Worm (Caenorhabditis elegans) whole organism, L3 larva: ENCODE results near the gene K10D11.7.

ENCODE experiments used
- R02D3.7 ChIP-seq: fragments of 150-350 bp; optimal IDR thresholded peaks from 2 replicates; lab custom pipeline; 2014; ENCODE audit warnings: missing biosample characterization, missing genetic modification characterization
- ZK546.5 ChIP-seq: sonication (generic microtip); optimal IDR thresholded peaks from 2 replicates; lab custom pipeline; 2017; ENCODE audit warnings: missing biosample characterization, missing genetic modification characterization
- aly-2 ChIP-seq: fragments of 150-350 bp; optimal IDR thresholded peaks from 2 replicates; lab custom pipeline; 2014; ENCODE audit warnings: missing biosample characterization, missing genetic modification characterization
- ama-1 ChIP-seq: fragments of 150-350 bp; optimal IDR thresholded peaks from 2 replicates; lab custom pipeline; 2018
- ceh-16 ChIP-seq: sonication (generic microtip); optimal IDR thresholded peaks from 2 replicates; lab custom pipeline; 2017; ENCODE audit warnings: missing biosample characterization, missing genetic modification characterization
- ceh-28 ChIP-seq: fragments of 150-350 bp; optimal IDR thresholded peaks from 2 replicates; lab custom pipeline; 2014; ENCODE audit warnings: missing biosample characterization, missing genetic modification reagents, missing genetic modification characterization
- ceh-82 ChIP-seq: fragments of 150-350 bp; optimal IDR thresholded peaks from 2 replicates; lab custom pipeline; 2014; ENCODE audit warnings: missing biosample characterization, missing genetic modification characterization
- ceh-9 ChIP-seq: sonication (generic microtip); optimal IDR thresholded peaks from 2 replicates; lab custom pipeline; 2018; ENCODE audit warnings: missing biosample characterization, missing genetic modification characterization
- daf-12 ChIP-seq: fragments of 150-350 bp; optimal IDR thresholded peaks from 2 replicates; lab custom pipeline; 2014; ENCODE audit warnings: missing biosample characterization, missing genetic modification reagents, missing genetic modification characterization
- egl-5 ChIP-seq: fragments of 150-350 bp; optimal IDR thresholded peaks from 2 replicates; lab custom pipeline; 2017; ENCODE audit warnings: missing biosample characterization, missing genetic modification reagents, missing genetic modification characterization, inconsistent platforms
- elt-1 ChIP-seq: fragments of 150-350 bp; optimal IDR thresholded peaks from 2 replicates; lab custom pipeline; 2014; ENCODE audit warnings: missing biosample characterization, missing genetic modification characterization
- elt-2 ChIP-seq: sonication (generic microtip); optimal IDR thresholded peaks from 2 replicates; lab custom pipeline; 2016; ENCODE audit warnings: missing genetic modification reagents, mild to moderate bottlenecking, missing genetic modification characterization, missing compliant biosample characterization
- elt-3 ChIP-seq, 3 experiments: fragments of 150-350 bp in 1 of 3; sonication (generic microtip) in 2 of 3; optimal IDR thresholded peaks; 2 replicates in 2 of 3; 4 replicates in 1 of 3; lab custom pipeline; 2014 to 2017; ENCODE audit warnings: missing biosample characterization in 3 of 3, missing genetic modification characterization in 3 of 3
- eor-1 ChIP-seq, 2 experiments: fragments of 150-350 bp; optimal IDR thresholded peaks; 2 replicates each; lab custom pipeline; 2014 to 2018; ENCODE audit warnings: missing biosample characterization in 2 of 2, missing genetic modification characterization in 2 of 2
- fkh-10 ChIP-seq: sonication (generic microtip); optimal IDR thresholded peaks from 2 replicates; lab custom pipeline; 2017; ENCODE audit warnings: missing biosample characterization, missing genetic modification reagents, missing genetic modification characterization
- jun-1 ChIP-seq: fragments of 150-350 bp; optimal IDR thresholded peaks from 2 replicates; lab custom pipeline; 2014; ENCODE audit warnings: missing biosample characterization, missing genetic modification reagents, missing genetic modification characterization
- lin-15B ChIP-seq: fragments of 150-350 bp; optimal IDR thresholded peaks from 2 replicates; lab custom pipeline; 2014; ENCODE audit warnings: missing biosample characterization, missing genetic modification characterization
- lin-39 ChIP-seq: fragments of 150-350 bp; optimal IDR thresholded peaks from 2 replicates; lab custom pipeline; 2018; ENCODE audit warnings: missing biosample characterization, missing genetic modification reagents, missing genetic modification characterization
- lsy-12 ChIP-seq: sonication (generic microtip); optimal IDR thresholded peaks from 2 replicates; lab custom pipeline; 2016; ENCODE audit warnings: mild to moderate bottlenecking, missing genetic modification characterization, missing compliant biosample characterization
- mdl-1 ChIP-seq: fragments of 150-350 bp; optimal IDR thresholded peaks from 2 replicates; lab custom pipeline; 2014; ENCODE audit warnings: missing biosample characterization, missing genetic modification characterization
- mml-1 ChIP-seq: fragments of 150-350 bp; sonication (generic microtip); optimal IDR thresholded peaks from 3 replicates; lab custom pipeline; 2014; ENCODE audit warnings: missing biosample characterization, missing genetic modification characterization
- nfya-1 ChIP-seq: sonication (generic microtip); optimal IDR thresholded peaks from 2 replicates; lab custom pipeline; 2017; ENCODE audit warnings: missing genetic modification characterization, mild to moderate bottlenecking, missing compliant biosample characterization, antibody characterized with exemption, moderate library complexity; ENCODE audit not compliant: insufficient read depth
- nhr-12 ChIP-seq: fragments of 150-350 bp; optimal IDR thresholded peaks from 2 replicates; lab custom pipeline; 2014; ENCODE audit warnings: missing biosample characterization, missing genetic modification characterization
- nhr-23 ChIP-seq: fragments of 150-350 bp; optimal IDR thresholded peaks from 2 replicates; lab custom pipeline; 2014; ENCODE audit warnings: missing biosample characterization, missing genetic modification reagents, missing genetic modification characterization
- nhr-237 ChIP-seq: fragments of 150-350 bp; optimal IDR thresholded peaks from 2 replicates; lab custom pipeline; 2014; ENCODE audit warnings: missing biosample characterization, missing genetic modification characterization
- nhr-28 ChIP-seq: fragments of 150-350 bp; optimal IDR thresholded peaks from 2 replicates; lab custom pipeline; 2014; ENCODE audit warnings: missing biosample characterization, missing genetic modification characterization
- nhr-43 ChIP-seq: sonication (generic microtip); optimal IDR thresholded peaks from 2 replicates; lab custom pipeline; 2016; ENCODE audit warnings: mild to moderate bottlenecking, missing genetic modification characterization, missing compliant biosample characterization; ENCODE audit not compliant: poor library complexity, severe bottlenecking
- nhr-76 ChIP-seq: fragments of 150-350 bp; sonication (generic microtip); optimal IDR thresholded peaks from 5 replicates; lab custom pipeline; 2014; ENCODE audit warnings: missing biosample characterization, missing genetic modification characterization
- nhr-77 ChIP-seq: fragments of 150-350 bp; optimal IDR thresholded peaks from 2 replicates; lab custom pipeline; 2014; ENCODE audit warnings: missing biosample characterization, missing genetic modification characterization
- pha-4 ChIP-seq: fragments of 150-350 bp; optimal IDR thresholded peaks from 2 replicates; lab custom pipeline; 2014; ENCODE audit warnings: missing biosample characterization, missing genetic modification reagents, missing genetic modification characterization
- pqm-1 ChIP-seq: fragments of 150-350 bp; optimal IDR thresholded peaks from 2 replicates; lab custom pipeline; 2017; ENCODE audit warnings: missing biosample characterization, missing genetic modification characterization, inconsistent platforms
- skn-1 ChIP-seq: fragments of 150-350 bp; optimal IDR thresholded peaks from 2 replicates; lab custom pipeline; 2014; ENCODE audit warnings: missing biosample characterization, missing genetic modification characterization
- tbx-2 ChIP-seq: sonication (generic microtip); optimal IDR thresholded peaks from 2 replicates; lab custom pipeline; 2016; ENCODE audit warnings: mild to moderate bottlenecking, missing genetic modification characterization, missing compliant biosample characterization
- zag-1 ChIP-seq: fragments of 150-350 bp; optimal IDR thresholded peaks from 2 replicates; lab custom pipeline; 2014; ENCODE audit warnings: missing biosample characterization, missing genetic modification characterization

Gene K10D11.7

ce11 chrIV:13036835-13037234, 41.0 kb upstream of the K10D11.7 start:
- TF ChIP-seq ceh-9 (tag; lab: Kevin White, UChicago), result no peak
- TF ChIP-seq mml-1 (tag; lab: Kevin White, UChicago), result no peak
- no peak for TF ChIP-seq egl-5 (tag; lab: Kevin White, UChicago)
- TF ChIP-seq nhr-77, result no peak
- TF ChIP-seq elt-2, result no peak
- no peak for TF ChIP-seq nhr-12
- TF ChIP-seq pqm-1, result no peak
- no peak for TF ChIP-seq ceh-28 (tag; lab: Kevin White, UChicago)
- no peak for TF ChIP-seq R02D3.7
- TF ChIP-seq nhr-237 (tag; lab: Kevin White, UChicago), result no peak
- no peak for TF ChIP-seq nfya-1
- TF ChIP-seq lsy-12 (tag; lab: Kevin White, UChicago), result no peak
- TF ChIP-seq lin-39 (tag; lab: Kevin White, UChicago), result no peak
- TF ChIP-seq elt-1 (tag; lab: Kevin White, UChicago), result no peak

ce11 chrIV:13035302-13035701, 39.5 kb upstream of the K10D11.7 start:
- peak; percentile 25 for TF ChIP-seq ama-1 (lab: Kevin White, UChicago)
- TF ChIP-seq mml-1 (tag; lab: Kevin White, UChicago), result no peak
- no peak for TF ChIP-seq ceh-82 (tag; lab: Kevin White, UChicago)
- no peak for TF ChIP-seq ZK546.5 (tag; lab: Kevin White, UChicago)
- no peak for TF ChIP-seq nhr-77
- no peak for TF ChIP-seq mdl-1
- no peak for TF ChIP-seq fkh-10 (GFP tag; lab: Kevin White, UChicago)

ce11 chrIV:13033516-13033915, 37.7 kb upstream of the K10D11.7 start:
- TF ChIP-seq nhr-76 (tag; lab: Kevin White, UChicago) (no peak), egl-5 (tag; lab: Kevin White, UChicago) (no peak), lin-15B (no peak), mml-1 (tag; lab: Kevin White, UChicago) (no peak), zag-1 (tag; lab: Kevin White, UChicago) (no peak), ceh-16 (tag; lab: Kevin White, UChicago) (no peak), fkh-10 (GFP tag; lab: Kevin White, UChicago) (no peak), nhr-77 (no peak), skn-1 (tag; lab: Kevin White, UChicago) (no peak), elt-3 (tag; optimal IDR thresholded peaks at IDR 0.05; lab: Kevin White, UChicago) (no peak), aly-2 (no peak), nhr-23 (tag; lab: Kevin White, UChicago) (no peak), tbx-2 (tag; lab: Kevin White, UChicago) (no peak), nhr-12 (no peak)

- TF ChIP-seq ceh-82 (tag; lab: Kevin White, UChicago), result no peak
- no peak for TF ChIP-seq daf-12 (tag; lab: Kevin White, UChicago)
- peak; percentile 43 for TF ChIP-seq pqm-1
- TF ChIP-seq pha-4 (tag; lab: Kevin White, UChicago), result peak; percentile 64
- TF ChIP-seq ceh-16 (tag; lab: Kevin White, UChicago), result no peak
- TF ChIP-seq egl-5 (tag; lab: Kevin White, UChicago), result no peak
- TF ChIP-seq elt-2, result peak; percentile 59
- no peak for TF ChIP-seq nhr-28 (tag; lab: Kevin White, UChicago)
- TF ChIP-seq ama-1 (lab: Kevin White, UChicago), result no peak
- no peak for TF ChIP-seq aly-2
- no peak for TF ChIP-seq jun-1 (tag; lab: Kevin White, UChicago)
- TF ChIP-seq nhr-43, result no peak
- TF ChIP-seq elt-1 (tag; lab: Kevin White, UChicago), result no peak
- no peak for TF ChIP-seq lin-15B
- no peak for TF ChIP-seq eor-1 (tag; optimal IDR thresholded peaks at IDR 0.05; lab: Kevin White, UChicago)
- no peak for TF ChIP-seq nhr-76 (tag; lab: Kevin White, UChicago)
Measured at ce11 chrIV:13032153-13032552, 36.4 kb upstream of the K10D11.7 start.
